Worm (Caenorhabditis elegans): Measurements from ENCODE around the gene C45G9.10.

DNA sequence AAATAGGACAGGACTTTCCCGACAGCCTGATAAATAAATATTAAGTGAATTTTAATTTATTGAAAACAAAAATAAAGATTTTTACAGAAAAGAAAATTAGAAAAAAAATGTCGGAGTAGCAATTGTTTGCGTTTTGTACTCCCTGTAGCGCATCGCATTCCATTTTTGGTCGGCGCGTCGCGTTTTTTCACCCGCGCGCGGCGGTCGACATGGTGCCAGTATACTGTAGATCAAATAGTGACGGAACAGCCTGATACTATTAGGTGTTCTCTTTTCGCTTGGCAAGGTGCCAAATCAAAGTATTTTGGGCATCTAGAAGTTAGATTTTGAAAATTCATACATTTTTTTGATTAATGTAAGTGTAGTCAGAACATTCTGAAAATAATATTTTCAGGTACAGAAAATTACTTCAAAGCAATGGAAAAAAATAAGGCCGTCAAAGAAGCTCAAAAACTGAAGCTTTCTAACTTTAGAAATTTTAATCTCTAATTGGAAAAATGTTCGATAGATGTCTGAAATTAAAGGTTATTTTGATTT lies 37.1 kb upstream of the C45G9.10 start:
- TF ChIP-seq ceh-9 (tag; optimal IDR thresholded peaks at IDR 0.05): no peak
- TF ChIP-seq pha-4 (tag; optimal IDR thresholded peaks at IDR 0.05): no peak
- TF ChIP-seq unc-55 (GFP tag; optimal IDR thresholded peaks at IDR 0.05): no peak
- no peak for TF ChIP-seq fkh-6 (tag; optimal IDR thresholded peaks at IDR 0.05)
- no peak for TF ChIP-seq pqm-1 (tag; optimal IDR thresholded peaks at IDR 0.05)
- TF ChIP-seq pha-2 (tag; optimal IDR thresholded peaks at IDR 0.05): no peak
- no peak for TF ChIP-seq ama-1 (optimal IDR thresholded peaks at IDR 0.05)

Measured in whole organism, late embryonic.